Fruit fly (Drosophila melanogaster): ENCODE measurements around the gene ATPsyngamma.

ATPsyngamma gene

dm6 chr3R:29758734-29759131, 9.8 kb upstream of the ATPsyngamma start:
- TF ChIP-seq cic (GFP tag; optimal IDR thresholded peaks at IDR 0.05), result no peak

- TF ChIP-seq pad (GFP tag; optimal IDR thresholded peaks at IDR 0.05) (no peak), Mnt (GFP tag; optimal IDR thresholded peaks at IDR 0.05) (no peak), Hr96 (GFP tag; optimal IDR thresholded peaks at IDR 0.05) (no peak), ovo (GFP tag; optimal IDR thresholded peaks at IDR 0.05) (no peak), cic (GFP tag; optimal IDR thresholded peaks at IDR 0.05) (no peak), CG12768 (GFP tag; optimal IDR thresholded peaks at IDR 0.05) (no peak), CG1620 (GFP tag; optimal IDR thresholded peaks at IDR 0.05) (no peak), bab1 (GFP tag; optimal IDR thresholded peaks at IDR 0.05) (no peak), CG11617 (GFP tag; optimal IDR thresholded peaks at IDR 0.05) (no peak), CG7045 (GFP tag; optimal IDR thresholded peaks at IDR 0.05) (no peak)
These were observed 9.3 kb upstream of the ATPsyngamma start for dm6 chr3R:29758129-29758733.

dm6 chr3R:29757681-29758080, 8.7 kb upstream of the ATPsyngamma start:
- no peak for TF ChIP-seq cic (GFP tag; optimal IDR thresholded peaks at IDR 0.05)
- no peak for TF ChIP-seq tj (GFP tag; optimal IDR thresholded peaks at IDR 0.05)
- TF ChIP-seq pad (GFP tag; optimal IDR thresholded peaks at IDR 0.05), result no peak
- TF ChIP-seq Clk (GFP tag; optimal IDR thresholded peaks at IDR 0.05), result no peak
- TF ChIP-seq CG33017 (tag; optimal IDR thresholded peaks at IDR 0.05), result no peak
- TF ChIP-seq CG7101 (tag; optimal IDR thresholded peaks at IDR 0.05), result no peak
- no peak for TF ChIP-seq kay (GFP tag; ENCODE audit: borderline replicate concordance)
- TF ChIP-seq bab1 (GFP tag; optimal IDR thresholded peaks at IDR 0.05), result no peak
- TF ChIP-seq cnc (optimal IDR thresholded peaks at IDR 0.05), result no peak

- TF ChIP-seq CG1620 (GFP tag; optimal IDR thresholded peaks at IDR 0.05) (no peak), CG33017 (tag; optimal IDR thresholded peaks at IDR 0.05) (no peak), Hr96 (GFP tag; optimal IDR thresholded peaks at IDR 0.05) (no peak), CG11617 (GFP tag; optimal IDR thresholded peaks at IDR 0.05) (no peak), cic (GFP tag; optimal IDR thresholded peaks at IDR 0.05) (no peak), CG7045 (GFP tag; optimal IDR thresholded peaks at IDR 0.05) (no peak), ovo (GFP tag; optimal IDR thresholded peaks at IDR 0.05) (no peak), Clk (GFP tag; optimal IDR thresholded peaks at IDR 0.05) (no peak), kay (GFP tag; ENCODE audit: borderline replicate concordance) (no peak), Mnt (GFP tag; optimal IDR thresholded peaks at IDR 0.05) (no peak), CG14711 (tag; optimal IDR thresholded peaks at IDR 0.05) (no peak), CG12768 (GFP tag; optimal IDR thresholded peaks at IDR 0.05) (no peak), CG7101 (tag; optimal IDR thresholded peaks at IDR 0.05) (no peak), toe (GFP tag; optimal IDR thresholded peaks at IDR 0.05) (no peak), CG5204 (GFP tag; optimal IDR thresholded peaks at IDR 0.05) (no peak), bab1 (GFP tag; optimal IDR thresholded peaks at IDR 0.05) (no peak), Crg-1 (GFP tag; optimal IDR thresholded peaks at IDR 0.05) (no peak), tj (GFP tag; optimal IDR thresholded peaks at IDR 0.05) (no peak), pad (GFP tag; optimal IDR thresholded peaks at IDR 0.05) (no peak)
These were observed 8.3 kb upstream of the ATPsyngamma start for dm6 chr3R:29757226-29757625.

- TF ChIP-seq CG7045 (GFP tag; optimal IDR thresholded peaks at IDR 0.05) (no peak), CG7101 (tag; optimal IDR thresholded peaks at IDR 0.05) (peak; percentile 6), Clk (GFP tag; optimal IDR thresholded peaks at IDR 0.05) (peak; percentile 9), CG12768 (GFP tag; optimal IDR thresholded peaks at IDR 0.05) (peak; percentile 73), kay (GFP tag; ENCODE audit: borderline replicate concordance) (no peak), pad (GFP tag; optimal IDR thresholded peaks at IDR 0.05) (no peak), CG33017 (tag; optimal IDR thresholded peaks at IDR 0.05) (peak; percentile 73), tj (GFP tag; optimal IDR thresholded peaks at IDR 0.05) (no peak), ovo (GFP tag; optimal IDR thresholded peaks at IDR 0.05) (no peak), Crg-1 (GFP tag; optimal IDR thresholded peaks at IDR 0.05) (no peak), cic (GFP tag; optimal IDR thresholded peaks at IDR 0.05) (no peak), Mnt (GFP tag; optimal IDR thresholded peaks at IDR 0.05) (no peak), cnc (optimal IDR thresholded peaks at IDR 0.05) (no peak), CG11617 (GFP tag; optimal IDR thresholded peaks at IDR 0.05) (peak; percentile 44), toe (GFP tag; optimal IDR thresholded peaks at IDR 0.05) (no peak), CG1620 (GFP tag; optimal IDR thresholded peaks at IDR 0.05) (no peak)
These were observed 7.2 kb upstream of the ATPsyngamma start for dm6 chr3R:29756153-29756552.

- TF ChIP-seq CG5204 (GFP tag; optimal IDR thresholded peaks at IDR 0.05) (no peak), tj (GFP tag; optimal IDR thresholded peaks at IDR 0.05) (no peak), CG33017 (tag; optimal IDR thresholded peaks at IDR 0.05) (no peak), Clk (GFP tag; optimal IDR thresholded peaks at IDR 0.05) (no peak), Mnt (GFP tag; optimal IDR thresholded peaks at IDR 0.05) (no peak), bab1 (GFP tag; optimal IDR thresholded peaks at IDR 0.05) (no peak), Hr96 (GFP tag; optimal IDR thresholded peaks at IDR 0.05) (no peak), CG7101 (tag; optimal IDR thresholded peaks at IDR 0.05) (no peak), kay (GFP tag; ENCODE audit: borderline replicate concordance) (no peak), CG14711 (tag; optimal IDR thresholded peaks at IDR 0.05) (no peak), cnc (optimal IDR thresholded peaks at IDR 0.05) (no peak), Crg-1 (GFP tag; optimal IDR thresholded peaks at IDR 0.05) (no peak), CG7045 (GFP tag; optimal IDR thresholded peaks at IDR 0.05) (no peak), CG12768 (GFP tag; optimal IDR thresholded peaks at IDR 0.05) (no peak)
These were observed 6.3 kb upstream of the ATPsyngamma start for dm6 chr3R:29755248-29755647.

All from whole organism, adult.